Worm (Caenorhabditis elegans) whole organism, L1 larva: Measurements from ENCODE around the gene C06H2.7.

Experiments
- aha-1 ChIP-seq: fragments of 150-350 bp; optimal IDR thresholded peaks from 2 replicates; lab custom pipeline; 2014; ENCODE audit warnings: missing biosample characterization, missing genetic modification characterization
- blmp-1 ChIP-seq: fragments of 150-350 bp; optimal IDR thresholded peaks from 2 replicates; lab custom pipeline; 2014; ENCODE audit warnings: missing biosample characterization, missing genetic modification characterization
- ets-5 ChIP-seq: fragments of 200-800 bp; sonication (Bioruptor generic); IDR thresholded peaks from 2 replicates; pipeline ENCODE4 v1.3.6; 2022; ENCODE audit warnings: missing genetic modification characterization, missing compliant biosample characterization
- fkh-10 ChIP-seq: sonication (generic microtip); optimal IDR thresholded peaks from 2 replicates; lab custom pipeline; 2017; ENCODE audit warnings: missing biosample characterization, missing genetic modification reagents, missing genetic modification characterization
- fos-1 ChIP-seq: fragments of 150-350 bp; optimal IDR thresholded peaks from 2 replicates; lab custom pipeline; 2014; ENCODE audit warnings: missing biosample characterization, missing genetic modification characterization
- isw-1 ChIP-seq: fragments of 200-800 bp; sonication (Bioruptor generic); IDR thresholded peaks from 2 replicates; pipeline ENCODE4 v1.3.6; 2022; ENCODE audit warnings: missing genetic modification characterization, missing compliant biosample characterization
- lin-39 ChIP-seq: fragments of 150-350 bp; optimal IDR thresholded peaks from 2 replicates; lab custom pipeline; 2014; ENCODE audit warnings: missing biosample characterization, missing genetic modification reagents, missing genetic modification characterization
- mdl-1 ChIP-seq, 2 experiments: fragments of 150-350 bp; optimal IDR thresholded peaks; 2 replicates each; lab custom pipeline; 2014 to 2017; ENCODE audit warnings: missing biosample characterization in 2 of 2, missing genetic modification characterization in 2 of 2, inconsistent platforms in 1 of 2
- mep-1 ChIP-seq: fragments of 150-350 bp; optimal IDR thresholded peaks from 2 replicates; lab custom pipeline; 2014; ENCODE audit warnings: missing biosample characterization, missing genetic modification characterization
- nhr-12 ChIP-seq: sonication (generic microtip); optimal IDR thresholded peaks from 2 replicates; lab custom pipeline; 2017; ENCODE audit warnings: missing biosample characterization, missing genetic modification characterization
- nhr-28 ChIP-seq: fragments of 150-350 bp; optimal IDR thresholded peaks from 2 replicates; lab custom pipeline; 2014; ENCODE audit warnings: missing biosample characterization, missing genetic modification characterization
- skn-1 ChIP-seq: fragments of 150-350 bp; optimal IDR thresholded peaks from 2 replicates; lab custom pipeline; 2014; ENCODE audit warnings: missing biosample characterization, missing genetic modification characterization
- tbx-2 ChIP-seq: sonication (generic microtip); optimal IDR thresholded peaks from 2 replicates; lab custom pipeline; 2016; ENCODE audit warnings: missing genetic modification characterization, missing compliant biosample characterization
- unc-130 ChIP-seq: fragments of 150-350 bp; optimal IDR thresholded peaks from 2 replicates; lab custom pipeline; 2017; ENCODE audit warnings: missing biosample characterization, missing genetic modification characterization, inconsistent platforms

- TF ChIP-seq fkh-10 (GFP tag; lab: Kevin White, UChicago), result no peak
- TF ChIP-seq aha-1 (tag; lab: Kevin White, UChicago), result no peak
- no peak for TF ChIP-seq isw-1 (GFP tag; lab: Robert Waterston, UW)
- TF ChIP-seq nhr-12 (tag; lab: Kevin White, UChicago), result no peak
- no peak for TF ChIP-seq skn-1 (tag; lab: Kevin White, UChicago)
- TF ChIP-seq lin-39, result no peak
- TF ChIP-seq unc-130 (tag; lab: Kevin White, UChicago), result no peak
- TF ChIP-seq blmp-1 (tag; lab: Kevin White, UChicago), result no peak
- TF ChIP-seq fos-1 (tag; lab: Kevin White, UChicago), result no peak
- TF ChIP-seq mdl-1 (tag; optimal IDR thresholded peaks at IDR 0.05; lab: Kevin White, UChicago), result no peak
- no peak for TF ChIP-seq ets-5 (GFP tag; lab: Robert Waterston, UW)
- no peak for TF ChIP-seq nhr-28 (tag; lab: Kevin White, UChicago)
- no peak for TF ChIP-seq mep-1 (tag; lab: Kevin White, UChicago)
- no peak for TF ChIP-seq tbx-2 (tag; lab: Kevin White, UChicago)
Observed at ce11 chrV:11180951-11181350, 36.4 kb upstream of the C06H2.7 start.
